Worm (Caenorhabditis elegans) whole organism, L3 larva: ENCODE data around the gene chil-11.

Experiments used
- R02D3.7 ChIP-seq: fragments of 150-350 bp; optimal IDR thresholded peaks from 2 replicates; lab custom pipeline; 2014; ENCODE audit warnings: missing biosample characterization, missing genetic modification characterization
- ceh-16 ChIP-seq: sonication (generic microtip); optimal IDR thresholded peaks from 2 replicates; lab custom pipeline; 2017; ENCODE audit warnings: missing biosample characterization, missing genetic modification characterization
- daf-12 ChIP-seq: fragments of 150-350 bp; optimal IDR thresholded peaks from 2 replicates; lab custom pipeline; 2014; ENCODE audit warnings: missing biosample characterization, missing genetic modification reagents, missing genetic modification characterization
- egl-27 ChIP-seq: sonication (generic microtip); optimal IDR thresholded peaks from 4 replicates; lab custom pipeline; 2017; ENCODE audit warnings: missing biosample characterization, missing genetic modification reagents, missing genetic modification characterization
- elt-3 ChIP-seq, 3 experiments: fragments of 150-350 bp in 1 of 3; sonication (generic microtip) in 2 of 3; optimal IDR thresholded peaks; 2 replicates in 2 of 3; 4 replicates in 1 of 3; lab custom pipeline; 2014 to 2017; ENCODE audit warnings: missing biosample characterization in 3 of 3, missing genetic modification characterization in 3 of 3
- fos-1 ChIP-seq: fragments of 150-350 bp; optimal IDR thresholded peaks from 2 replicates; lab custom pipeline; 2014; ENCODE audit warnings: missing biosample characterization, missing genetic modification characterization
- mdl-1 ChIP-seq: fragments of 150-350 bp; optimal IDR thresholded peaks from 2 replicates; lab custom pipeline; 2014; ENCODE audit warnings: missing biosample characterization, missing genetic modification characterization
- nfya-1 ChIP-seq: sonication (generic microtip); optimal IDR thresholded peaks from 2 replicates; lab custom pipeline; 2017; ENCODE audit warnings: missing genetic modification characterization, mild to moderate bottlenecking, missing compliant biosample characterization, antibody characterized with exemption, moderate library complexity; ENCODE audit not compliant: insufficient read depth
- nhr-25 ChIP-seq: sonication (generic microtip); optimal IDR thresholded peaks from 2 replicates; lab custom pipeline; 2017; ENCODE audit warnings: missing biosample characterization, missing genetic modification characterization
- nhr-28 ChIP-seq: fragments of 150-350 bp; optimal IDR thresholded peaks from 2 replicates; lab custom pipeline; 2014; ENCODE audit warnings: missing biosample characterization, missing genetic modification characterization
- nhr-67 ChIP-seq: fragments of 150-350 bp; optimal IDR thresholded peaks from 2 replicates; lab custom pipeline; 2014; ENCODE audit warnings: missing biosample characterization, missing genetic modification characterization
- pha-4 ChIP-seq: fragments of 150-350 bp; optimal IDR thresholded peaks from 2 replicates; lab custom pipeline; 2014; ENCODE audit warnings: missing biosample characterization, missing genetic modification reagents, missing genetic modification characterization
- pqm-1 ChIP-seq: fragments of 150-350 bp; optimal IDR thresholded peaks from 2 replicates; lab custom pipeline; 2017; ENCODE audit warnings: missing biosample characterization, missing genetic modification characterization, inconsistent platforms
- unc-62 ChIP-seq: fragments of 150-350 bp; sonication (generic microtip); optimal IDR thresholded peaks from 4 replicates; lab custom pipeline; 2014; ENCODE audit warnings: missing biosample characterization, missing genetic modification reagents, missing genetic modification characterization

DNA sequence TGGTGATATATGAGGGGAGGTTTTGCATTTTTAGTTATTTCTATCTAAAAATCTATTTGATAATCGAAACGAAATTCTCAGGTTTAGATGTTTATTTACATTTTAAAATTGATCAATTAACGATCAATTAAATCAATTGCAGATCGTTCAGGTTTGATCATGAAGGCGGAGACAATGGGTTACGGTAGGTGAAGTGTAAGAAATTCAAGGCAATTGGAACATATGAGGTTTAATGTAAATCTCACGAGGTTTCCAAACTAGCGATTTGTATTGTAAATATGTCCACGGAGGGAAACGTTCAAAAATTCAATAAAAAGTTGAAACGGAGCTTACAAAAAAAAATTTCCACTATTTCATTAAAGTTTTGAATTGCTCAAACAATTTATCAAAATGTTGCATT is 38.4 kb downstream of the chil-11 start:
- TF ChIP-seq nhr-28 (tag; lab: Kevin White, UChicago) (no peak), nhr-25 (tag; lab: Kevin White, UChicago) (no peak), elt-3 (tag; optimal IDR thresholded peaks at IDR 0.05; lab: Kevin White, UChicago) (no peak), pha-4 (tag; lab: Kevin White, UChicago) (no peak), ceh-16 (tag; lab: Kevin White, UChicago) (no peak), nfya-1 (tag; lab: Kevin White, UChicago) (peak; percentile 8), egl-27 (tag; lab: Kevin White, UChicago) (no peak), nhr-67 (no peak), pqm-1 (tag; lab: Kevin White, UChicago) (no peak), R02D3.7 (tag; lab: Kevin White, UChicago) (no peak), unc-62 (GFP tag; lab: Kevin White, UChicago) (no peak), fos-1 (tag; lab: Kevin White, UChicago) (no peak), mdl-1 (tag; lab: Kevin White, UChicago) (no peak), daf-12 (no peak)
